Worm (Caenorhabditis elegans): ENCODE data around the gene F48G7.10.

The F48G7.10 gene

DNA sequence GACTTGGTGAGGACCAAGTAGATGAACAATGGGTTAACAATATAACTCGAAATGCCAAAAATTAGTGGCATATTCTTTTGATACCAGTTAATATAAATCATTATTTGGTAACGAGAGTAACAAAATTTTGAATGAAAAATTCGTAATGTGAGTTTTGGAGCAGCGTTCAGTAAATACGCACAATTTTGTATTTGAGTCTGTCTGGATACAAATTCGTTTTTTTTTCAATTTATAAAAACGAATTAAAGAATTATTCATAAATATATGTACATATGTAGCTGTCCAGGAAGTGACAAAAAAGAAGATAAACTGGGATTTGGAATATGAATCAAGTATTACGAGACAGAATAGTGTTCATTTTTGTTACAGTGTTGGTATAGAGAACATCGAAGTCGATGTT lies 18.2 kb upstream of the F48G7.10 start, which contains the start of gene srj-5 (continued):
- TF ChIP-seq mxl-2 (GFP tag; conservative IDR thresholded peaks at IDR 0.05) (no peak), D1046.2 (GFP tag; IDR thresholded peaks at IDR 0.05) (no peak), aha-1 (tag) (no peak), gei-8 (GFP tag; optimal IDR thresholded peaks at IDR 0.05) (no peak)

DNA sequence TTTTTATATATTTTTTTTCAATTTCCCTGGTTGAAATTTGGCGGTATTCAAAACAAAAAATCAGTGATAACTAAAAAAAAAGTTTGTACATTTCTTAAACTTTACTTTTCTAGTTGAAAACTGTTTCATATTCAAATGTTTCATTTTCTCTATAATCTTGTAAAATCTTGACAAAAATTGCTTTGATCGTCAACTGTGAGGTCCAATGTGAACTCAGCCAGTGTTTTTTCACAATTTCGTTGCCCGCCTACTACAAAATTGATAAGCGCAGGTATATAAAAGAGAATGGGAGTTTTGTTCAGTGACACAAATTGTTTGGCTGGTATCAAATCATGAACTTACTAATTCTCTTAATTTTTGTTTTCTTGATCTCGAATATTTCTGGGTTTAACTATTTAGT lies 12.1 kb upstream of the F48G7.10 start, which contains the start of gene ugt-42:
Gene ugt-42, plus strand, starts transcription at position 301 of the 400 bp plus-strand sequence.
- TF ChIP-seq ama-1 (optimal IDR thresholded peaks at IDR 0.05) (no peak), mxl-3 (GFP tag; optimal IDR thresholded peaks at IDR 0.05) (no peak), rbr-2 (tag; optimal IDR thresholded peaks at IDR 0.05) (no peak), zip-11 (GFP tag; IDR thresholded peaks at IDR 0.05) (no peak), dmd-9 (GFP tag; IDR thresholded peaks at IDR 0.05) (no peak)

DNA sequence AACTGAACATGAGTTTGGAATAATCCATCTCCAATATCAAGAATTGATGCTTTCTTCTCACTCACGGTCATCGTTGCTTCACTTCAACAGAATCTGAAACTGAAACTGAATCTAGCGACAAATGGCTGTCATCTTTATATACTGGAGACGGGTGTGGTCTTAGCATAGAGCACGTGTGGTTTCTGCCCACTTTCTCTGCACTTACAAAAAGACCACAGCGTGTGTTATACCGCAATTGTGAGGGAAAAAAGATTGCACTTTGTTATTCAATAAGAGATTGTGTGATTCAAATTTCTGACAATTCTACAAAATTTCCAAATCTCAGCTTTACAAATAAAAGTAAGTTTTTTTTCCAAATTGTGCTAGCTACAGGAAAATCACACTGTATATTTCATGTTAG lies 11.4 kb upstream of the F48G7.10 start, which contains the start of gene F48G7.12:
Gene F48G7.12, minus strand, starts transcription at position 101 of the 400 bp plus-strand sequence.
- no peak for TF ChIP-seq nhr-28 (tag; optimal IDR thresholded peaks at IDR 0.05)
- no peak for TF ChIP-seq mep-1 (tag; optimal IDR thresholded peaks at IDR 0.05)
- no peak for TF ChIP-seq unc-130 (GFP tag; optimal IDR thresholded peaks at IDR 0.05)
- TF ChIP-seq T26A8.4 (GFP tag; IDR thresholded peaks at IDR 0.05): no peak
- no peak for TF ChIP-seq spr-3 (GFP tag; optimal IDR thresholded peaks at IDR 0.05)
- TF ChIP-seq hlh-11 (tag; optimal IDR thresholded peaks at IDR 0.05): no peak
- TF ChIP-seq F26F4.8 (GFP tag; conservative IDR thresholded peaks at IDR 0.05): no peak
- TF ChIP-seq spr-1 (tag; optimal IDR thresholded peaks at IDR 0.05): no peak
- no peak for TF ChIP-seq mxl-3 (GFP tag; optimal IDR thresholded peaks at IDR 0.05)
- TF ChIP-seq madf-5 (GFP tag; IDR thresholded peaks at IDR 0.05): no peak
- TF ChIP-seq pqm-1 (tag; optimal IDR thresholded peaks at IDR 0.05): no peak

DNA sequence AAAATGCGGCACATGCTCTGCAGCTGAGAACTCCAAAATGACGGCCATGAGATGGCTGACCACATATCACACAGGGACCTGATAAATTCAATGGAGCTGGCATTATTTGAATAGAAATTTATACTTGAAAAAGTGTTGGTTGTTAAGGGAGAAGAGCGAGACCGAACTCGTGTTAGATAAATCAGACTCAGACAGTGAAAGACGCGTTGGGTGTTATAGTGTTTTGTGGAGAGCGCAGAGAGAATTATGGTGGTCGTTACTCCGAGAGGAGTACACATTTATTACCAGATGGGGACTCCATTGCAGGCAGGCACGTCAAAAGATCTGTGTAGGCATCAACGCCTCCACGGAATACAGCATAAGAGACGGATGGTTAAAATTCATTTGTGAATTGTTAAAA lies 8.0 kb upstream of the F48G7.10 start, which contains the start of gene nhr-190:
Gene nhr-190, minus strand, starts transcription at position 175 of the 400 bp plus-strand sequence.
- no peak for TF ChIP-seq lin-1 (GFP tag; IDR thresholded peaks at IDR 0.05)
- TF ChIP-seq ces-1 (GFP tag; optimal IDR thresholded peaks at IDR 0.05): no peak
- no peak for TF ChIP-seq lir-3 (tag; optimal IDR thresholded peaks at IDR 0.05)
- TF ChIP-seq hmg-1.1 (GFP tag; IDR thresholded peaks at IDR 0.05): 0 out of 2 replicates have a peak, but pooled peaks have one; percentile 39
- no peak for TF ChIP-seq ctbp-1 (GFP tag; IDR thresholded peaks at IDR 0.05)
- no peak for TF ChIP-seq ceh-28 (tag; optimal IDR thresholded peaks at IDR 0.05)
- TF ChIP-seq Y75B8A.6 (GFP tag; IDR thresholded peaks at IDR 0.05): no peak
- peak; percentile 58 for TF ChIP-seq hlh-30 (tag; optimal IDR thresholded peaks at IDR 0.05; ENCODE audit: insufficient read depth)
- no peak for TF ChIP-seq F49E8.2 (tag; optimal IDR thresholded peaks at IDR 0.05; ENCODE audit: borderline replicate concordance)
- TF ChIP-seq daf-16 (GFP tag; optimal IDR thresholded peaks at IDR 0.05): no peak
- TF ChIP-seq daf-16 (tag; optimal IDR thresholded peaks at IDR 0.05): no peak
- no peak for TF ChIP-seq mxl-2 (GFP tag; conservative IDR thresholded peaks at IDR 0.05)
- TF ChIP-seq lim-7 (GFP tag; IDR thresholded peaks at IDR 0.05): 0 out of 2 replicates have a peak, but pooled peaks have one; percentile 3
- no peak for TF ChIP-seq ceh-44 (GFP tag; IDR thresholded peaks at IDR 0.05)

DNA sequence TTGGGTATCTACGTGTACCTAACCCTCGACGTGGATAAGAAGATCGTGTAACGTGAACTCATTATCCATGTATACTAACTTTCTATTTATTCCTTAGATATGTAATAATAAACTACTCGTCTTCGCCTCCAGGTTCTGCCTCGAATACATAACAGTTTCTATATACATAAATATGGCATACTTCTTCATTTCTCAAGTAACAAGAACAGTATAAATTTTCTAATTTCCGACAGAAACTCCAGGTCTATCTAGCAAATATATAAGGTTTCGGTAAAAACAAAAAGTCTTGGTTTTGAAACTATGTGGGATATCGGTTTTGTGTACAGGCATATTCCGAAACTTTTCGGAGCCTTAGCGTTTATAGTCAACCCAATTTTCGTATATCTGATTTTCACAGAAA lies 3.6 kb upstream of the F48G7.10 start, which contains the start of gene srj-37:
Gene srj-37, plus strand, starts transcription at position 301 of the 400 bp plus-strand sequence.
- TF ChIP-seq rbr-2 (tag; optimal IDR thresholded peaks at IDR 0.05) (no peak), fkh-10 (GFP tag; optimal IDR thresholded peaks at IDR 0.05) (no peak), dve-1 (tag; optimal IDR thresholded peaks at IDR 0.05; ENCODE audit: insufficient read depth) (no peak), ctbp-1 (GFP tag; IDR thresholded peaks at IDR 0.05) (no peak), zip-2 (tag; optimal IDR thresholded peaks at IDR 0.05) (no peak), unc-39 (tag; optimal IDR thresholded peaks at IDR 0.05) (no peak), lin-13 (GFP tag; optimal IDR thresholded peaks at IDR 0.05) (no peak), pha-4 (GFP tag; IDR thresholded peaks at IDR 0.05) (no peak), pha-4 (tag; optimal IDR thresholded peaks at IDR 0.05) (no peak), ceh-20 (GFP tag; IDR thresholded peaks at IDR 0.05) (no peak), spr-1 (tag; optimal IDR thresholded peaks at IDR 0.05) (no peak)
